Worm (Caenorhabditis elegans) whole organism, L4/young adult: ENCODE data around the gene Y40H7A.10.

Source experiments
- W03F9.2 ChIP-seq: fragments of 150-350 bp; optimal IDR thresholded peaks from 2 replicates; lab custom pipeline; 2014; ENCODE audit warnings: missing biosample characterization, missing genetic modification characterization
- dao-5 ChIP-seq: sonication (generic microtip); optimal IDR thresholded peaks from 2 replicates; lab custom pipeline; 2016; ENCODE audit warnings: missing genotype, missing genetic modification characterization, moderate library complexity, missing compliant biosample characterization

DNA sequence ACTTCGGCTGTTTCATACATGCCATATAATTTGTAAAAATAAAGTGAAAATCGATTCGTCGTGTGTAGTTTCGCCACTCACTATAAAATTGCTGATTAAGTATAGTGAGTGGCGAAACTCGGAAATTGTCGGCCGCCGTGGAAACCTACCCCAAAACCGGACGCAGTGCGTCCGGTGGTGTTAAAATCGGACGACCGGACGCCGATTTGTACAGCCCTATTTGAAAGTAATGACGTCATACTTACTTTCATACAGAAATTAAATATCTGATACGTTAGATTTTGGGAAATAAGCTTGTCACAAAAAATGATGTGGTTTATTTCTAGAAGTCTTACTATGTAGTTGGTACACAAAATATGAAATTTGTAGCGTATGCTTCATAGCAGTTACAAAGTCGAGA is 18.9 kb upstream of the Y40H7A.10 start:
- TF ChIP-seq dao-5 (tag; lab: Kevin White, UChicago) (no peak), W03F9.2 (tag; lab: Kevin White, UChicago) (no peak)
